Fruit fly (Drosophila melanogaster) whole organism, embryonic: ENCODE data around the gene Cpr76Bc.

Source experiments
- BEAF-32 ChIP-seq: fragments of 200-800 bp; sonication (Bioruptor generic); optimal IDR thresholded peaks from 3 replicates; lab custom pipeline; 2017; ENCODE audit warnings: missing biosample characterization, missing genetic modification characterization, mild to moderate bottlenecking, moderate library complexity, missing genetic modification reagents
- Bdp1 ChIP-seq: fragments of 200-800 bp; sonication (Bioruptor generic); optimal IDR thresholded peaks from 3 replicates; lab custom pipeline; 2016; ENCODE audit warnings: missing biosample characterization, missing genetic modification characterization
- Bgb ChIP-seq: fragments of 200-800 bp; sonication (Bioruptor generic); IDR thresholded peaks from 2 replicates; pipeline ENCODE4 v1.3.6; 2022; ENCODE audit warnings: missing biosample characterization, missing genetic modification characterization; ENCODE audit not compliant: partially characterized antibody
- CG10267 ChIP-seq: fragments of 200-800 bp; sonication (Bioruptor generic); optimal IDR thresholded peaks from 2 replicates; lab custom pipeline; 2018; ENCODE audit warnings: missing biosample characterization, mild to moderate bottlenecking, missing genetic modification characterization, moderate library complexity
- CG10654 ChIP-seq: fragments of 200-800 bp; sonication (Bioruptor generic); optimal IDR thresholded peaks from 2 replicates; lab custom pipeline; 2016; ENCODE audit warnings: missing biosample characterization, missing genetic modification characterization
- CG11398 ChIP-seq: fragments of 200-800 bp; sonication (Bioruptor generic); optimal IDR thresholded peaks from 2 replicates; lab custom pipeline; 2016; ENCODE audit warnings: missing biosample characterization, missing genetic modification characterization
- CG12219 ChIP-seq: fragments of 200-800 bp; sonication (Bioruptor generic); optimal IDR thresholded peaks from 3 replicates; lab custom pipeline; 2018; ENCODE audit warnings: missing biosample characterization, mild to moderate bottlenecking, missing genetic modification characterization
- CG1233 ChIP-seq: fragments of 200-800 bp; sonication (Bioruptor generic); optimal IDR thresholded peaks from 4 replicates; lab custom pipeline; 2018; ENCODE audit warnings: missing biosample characterization, mild to moderate bottlenecking, missing genetic modification characterization
- CG12769 ChIP-seq: fragments of 200-800 bp; sonication (Bioruptor generic); optimal IDR thresholded peaks from 2 replicates; lab custom pipeline; 2019; ENCODE audit warnings: missing biosample characterization, mild to moderate bottlenecking, missing genetic modification characterization, moderate library complexity
- CG13123 ChIP-seq: fragments of 200-800 bp; sonication (Bioruptor generic); optimal IDR thresholded peaks from 2 replicates; lab custom pipeline; 2016; ENCODE audit warnings: missing biosample characterization, missing genetic modification characterization
- CG16813 ChIP-seq: fragments of 200-800 bp; sonication (Bioruptor generic); IDR thresholded peaks from 3 replicates; pipeline ENCODE4 v1.3.6; 2022; ENCODE audit warnings: missing biosample characterization, missing genetic modification characterization; ENCODE audit not compliant: partially characterized antibody
- CG17328 ChIP-seq: fragments of 200-800 bp; sonication (Bioruptor generic); IDR thresholded peaks from 2 replicates; pipeline ENCODE4 v1.3.6; 2022; ENCODE audit warnings: missing biosample characterization, missing genetic modification characterization
- CG2129 ChIP-seq: fragments of 200-800 bp; sonication (Bioruptor generic); IDR thresholded peaks from 2 replicates; pipeline ENCODE4 v1.3.6; 2022; ENCODE audit warnings: missing biosample characterization, missing genetic modification characterization; ENCODE audit not compliant: partially characterized antibody
- CG2875 ChIP-seq: fragments of 200-800 bp; sonication (Bioruptor generic); optimal IDR thresholded peaks from 2 replicates; lab custom pipeline; 2017; ENCODE audit warnings: missing biosample characterization, mild to moderate bottlenecking, missing genetic modification characterization, missing genetic modification reagents
- CG32767 ChIP-seq: fragments of 200-800 bp; sonication (Bioruptor generic); IDR thresholded peaks from 2 replicates; pipeline ENCODE4 v1.3.6; 2022; ENCODE audit warnings: missing biosample characterization, missing genetic modification characterization
- CG33213 ChIP-seq: fragments of 200-800 bp; sonication (Bioruptor generic); optimal IDR thresholded peaks from 3 replicates; lab custom pipeline; 2016; ENCODE audit warnings: missing biosample characterization, missing genetic modification characterization
- CG5953 ChIP-seq: fragments of 200-800 bp; sonication (Bioruptor generic); IDR thresholded peaks from 2 replicates; pipeline ENCODE4 v1.3.6; 2022; ENCODE audit warnings: missing biosample characterization, missing genetic modification characterization
- CG6254 ChIP-seq: fragments of 200-800 bp; sonication (Bioruptor generic); optimal IDR thresholded peaks from 3 replicates; lab custom pipeline; 2017; ENCODE audit warnings: mild to moderate bottlenecking, missing biosample characterization, missing genetic modification reagents, missing genetic modification characterization
- CG6683 ChIP-seq: fragments of 200-800 bp; sonication (Bioruptor generic); optimal IDR thresholded peaks from 2 replicates; lab custom pipeline; 2017; ENCODE audit warnings: missing biosample characterization, mild to moderate bottlenecking, missing genetic modification characterization, missing genetic modification reagents
- CG8388 ChIP-seq: fragments of 200-800 bp; sonication (Bioruptor generic); optimal IDR thresholded peaks from 2 replicates; lab custom pipeline; 2019; ENCODE audit warnings: missing biosample characterization, mild to moderate bottlenecking, missing genetic modification characterization, moderate library complexity
- CG9215 ChIP-seq: fragments of 200-800 bp; sonication (Bioruptor generic); IDR thresholded peaks from 2 replicates; pipeline ENCODE4 v1.3.6; 2022; ENCODE audit warnings: missing biosample characterization, missing genetic modification characterization
- CTCF ChIP-seq: fragments of 200-800 bp; sonication (Bioruptor generic); optimal IDR thresholded peaks from 2 replicates; lab custom pipeline; 2017; ENCODE audit warnings: missing biosample characterization, mild to moderate bottlenecking, missing genetic modification characterization, moderate library complexity
- Camta ChIP-seq: fragments of 200-800 bp; sonication (Bioruptor generic); optimal IDR thresholded peaks from 2 replicates; lab custom pipeline; 2016; ENCODE audit warnings: missing biosample characterization, missing genetic modification characterization
- E2f2 ChIP-seq: fragments of 200-800 bp; sonication (Bioruptor generic); IDR thresholded peaks from 2 replicates; pipeline ENCODE4 v1.3.6; 2022; ENCODE audit warnings: missing biosample characterization, missing genetic modification characterization
- Gsc ChIP-seq: fragments of 200-800 bp; sonication (Bioruptor generic); IDR thresholded peaks from 2 replicates; pipeline ENCODE4 v1.3.6; 2022; ENCODE audit warnings: missing biosample characterization, missing genetic modification characterization
- Hmr ChIP-seq: fragments of 200-800 bp; sonication (Bioruptor generic); optimal IDR thresholded peaks from 3 replicates; lab custom pipeline; 2017; ENCODE audit warnings: mild to moderate bottlenecking, missing biosample characterization, missing genetic modification reagents, missing genetic modification characterization
- Mes4 ChIP-seq: fragments of 200-800 bp; sonication (Bioruptor generic); optimal IDR thresholded peaks from 2 replicates; lab custom pipeline; 2016; ENCODE audit warnings: missing biosample characterization, missing genetic modification characterization
- NC2α ChIP-seq: fragments of 200-800 bp; sonication (Bioruptor generic); optimal IDR thresholded peaks from 2 replicates; lab custom pipeline; 2016; ENCODE audit warnings: missing biosample characterization, missing genetic modification characterization
- NK7.1 ChIP-seq: fragments of 200-800 bp; sonication (Bioruptor generic); optimal IDR thresholded peaks from 3 replicates; lab custom pipeline; 2016; ENCODE audit warnings: missing biosample characterization, missing genetic modification characterization
- Oaz ChIP-seq: fragments of 200-800 bp; sonication (Bioruptor generic); IDR thresholded peaks from 2 replicates; pipeline ENCODE4 v1.3.6; 2022; ENCODE audit warnings: missing biosample characterization, missing genetic modification characterization
- Vsx1 ChIP-seq: fragments of 200-800 bp; sonication (Bioruptor generic); optimal IDR thresholded peaks from 2 replicates; lab custom pipeline; 2017; ENCODE audit warnings: missing biosample characterization, mild to moderate bottlenecking, missing genetic modification characterization, missing genetic modification reagents
- bcd ChIP-seq: fragments of 200-800 bp; sonication (Bioruptor generic); optimal IDR thresholded peaks from 2 replicates; lab custom pipeline; 2017; ENCODE audit warnings: missing biosample characterization, mild to moderate bottlenecking, missing genetic modification characterization
- dmrt99B ChIP-seq: fragments of 200-800 bp; sonication (Bioruptor generic); optimal IDR thresholded peaks from 2 replicates; lab custom pipeline; 2018; ENCODE audit warnings: missing biosample characterization, mild to moderate bottlenecking, missing genetic modification characterization, moderate library complexity
- eve ChIP-seq, 2 experiments: fragments of >200 bp; optimal IDR thresholded peaks; 2 replicates each; lab custom pipeline; 2017; ENCODE audit warnings: missing biosample characterization in 2 of 2, missing genetic modification characterization in 2 of 2
- fd96Cb ChIP-seq: fragments of 200-800 bp; sonication (Bioruptor generic); optimal IDR thresholded peaks from 2 replicates; lab custom pipeline; 2018; ENCODE audit warnings: missing biosample characterization, mild to moderate bottlenecking, missing genetic modification characterization, moderate library complexity
- ftz-f1 ChIP-seq: fragments of 200-800 bp; sonication (Bioruptor generic); optimal IDR thresholded peaks from 2 replicates; lab custom pipeline; 2016; ENCODE audit warnings: missing biosample characterization, missing genetic modification characterization
- fu2 ChIP-seq: fragments of 200-800 bp; sonication (Bioruptor generic); optimal IDR thresholded peaks from 2 replicates; lab custom pipeline; 2016; ENCODE audit warnings: missing biosample characterization, missing genetic modification characterization
- gcm2 ChIP-seq: fragments of 200-800 bp; sonication (Bioruptor generic); optimal IDR thresholded peaks from 2 replicates; lab custom pipeline; 2016; ENCODE audit warnings: missing biosample characterization, missing genetic modification characterization
- gem ChIP-seq: fragments of 200-800 bp; sonication (Bioruptor generic); optimal IDR thresholded peaks from 2 replicates; lab custom pipeline; 2019; ENCODE audit warnings: missing biosample characterization, mild to moderate bottlenecking, missing genetic modification characterization, moderate library complexity
- gsb ChIP-seq: fragments of 200-800 bp; sonication (Bioruptor generic); IDR thresholded peaks from 2 replicates; pipeline ENCODE4 v1.3.6; 2022; ENCODE audit warnings: missing biosample characterization, missing genetic modification characterization
- hkb ChIP-seq, 2 experiments: fragments of 200-800 bp in 1 of 2; fragments of >200 bp in 1 of 2; sonication (Bioruptor generic) in 1 of 2; IDR thresholded peaks in 1 of 2; optimal IDR thresholded peaks in 1 of 2; 2 replicates each; pipeline versions ENCODE4 v1.3.6 to Lab custom; 2017 to 2022; ENCODE audit warnings: missing biosample characterization in 1 of 2, missing genetic modification characterization in 1 of 2
- nmo ChIP-seq: fragments of 200-800 bp; sonication (Bioruptor generic); optimal IDR thresholded peaks from 2 replicates; lab custom pipeline; 2018; ENCODE audit warnings: missing biosample characterization, mild to moderate bottlenecking, missing genetic modification characterization, moderate library complexity
- ro ChIP-seq: fragments of 200-800 bp; sonication (Bioruptor generic); IDR thresholded peaks from 2 replicates; pipeline ENCODE4 v1.3.6; 2022; ENCODE audit warnings: missing biosample characterization, missing genetic modification characterization
- salm ChIP-seq: fragments of 200-800 bp; sonication (Bioruptor generic); optimal IDR thresholded peaks from 2 replicates; lab custom pipeline; 2018; ENCODE audit warnings: missing biosample characterization, mild to moderate bottlenecking, missing genetic modification characterization
- sqz ChIP-seq: fragments of 200-800 bp; sonication (Bioruptor generic); optimal IDR thresholded peaks from 3 replicates; lab custom pipeline; 2018; ENCODE audit warnings: missing biosample characterization, mild to moderate bottlenecking, missing genetic modification characterization
- tgo ChIP-seq: fragments of 200-800 bp; sonication (Bioruptor generic); IDR thresholded peaks from 3 replicates; pipeline ENCODE4 v1.3.6; 2022; ENCODE audit warnings: missing biosample characterization, missing genetic modification characterization
- twi ChIP-seq: fragments of 200-800 bp; optimal IDR thresholded peaks from 2 replicates; lab custom pipeline; 2019; ENCODE audit warnings: missing biosample characterization, mild to moderate bottlenecking, missing genetic modification characterization, moderate library complexity

Gene Cpr76Bc

dm6 chr3L:19575650-19576049, 54.9 kb downstream of the Cpr76Bc start (continued):
- TF ChIP-seq CG32767 (GFP tag; lab: Robert Waterston, UW): peak; percentile 28; the same call in 1 of the 2 replicates
- peak; percentile 24 for TF ChIP-seq sqz
- TF ChIP-seq Camta: peak; percentile 17
- no peak for TF ChIP-seq CG6683 (GFP tag; lab: Kevin White, UChicago)
- peak; percentile 44 for TF ChIP-seq CG12219 (GFP tag; lab: Kevin White, UChicago)
- no peak for TF ChIP-seq Gsc
- no peak for TF ChIP-seq fu2 (GFP tag; lab: Kevin White, UChicago)
- TF ChIP-seq CG2875 (GFP tag; lab: Kevin White, UChicago): peak; percentile 79
- peak; percentile 12 for TF ChIP-seq CG8388 (GFP tag; lab: Kevin White, UChicago)
- peak; percentile 29 for TF ChIP-seq NC2α (GFP tag; lab: Kevin White, UChicago)
- TF ChIP-seq CG17328 (GFP tag; lab: Robert Waterston, UW): no peak
- TF ChIP-seq salm (tag; lab: Kevin White, UChicago): peak; percentile 38
- TF ChIP-seq eve (GFP tag; optimal IDR thresholded peaks at IDR 0.05; lab: Kevin White, UChicago): no peak
- peak; percentile 33; the same call in 1 of the 2 replicates for TF ChIP-seq CG5953 (GFP tag; lab: Robert Waterston, UW)
- TF ChIP-seq CTCF: no peak
- TF ChIP-seq gem: peak; percentile 50
- no peak for TF ChIP-seq hkb (optimal IDR thresholded peaks at IDR 0.05; lab: Kevin White, UChicago)
- TF ChIP-seq hkb (GFP tag; IDR thresholded peaks at IDR 0.05; lab: Robert Waterston, UW): no peak
- peak; percentile 11 for TF ChIP-seq nmo (GFP tag; lab: Kevin White, UChicago)
- TF ChIP-seq BEAF-32 (GFP tag; lab: Kevin White, UChicago): no peak
- TF ChIP-seq CG10267: no peak
- TF ChIP-seq CG6254 (GFP tag; lab: Kevin White, UChicago): peak; percentile 41
- TF ChIP-seq E2f2 (GFP tag; lab: Robert Waterston, UW): peak; percentile 24; the same call in 1 of the 2 replicates
- TF ChIP-seq Vsx1 (GFP tag; lab: Kevin White, UChicago): peak; percentile 21
- TF ChIP-seq tgo (GFP tag; lab: Robert Waterston, UW): no peak; the same call in 2 of the 3 replicates
- TF ChIP-seq Hmr (GFP tag; lab: Kevin White, UChicago): peak; percentile 34
- TF ChIP-seq Bdp1 (GFP tag; lab: Kevin White, UChicago): peak; percentile 19
- TF ChIP-seq Mes4: peak; percentile 41
- TF ChIP-seq CG12769 (tag; lab: Kevin White, UChicago): peak; percentile 75
- no peak for TF ChIP-seq CG16813 (GFP tag; lab: Robert Waterston, UW)
- peak; percentile 60 for TF ChIP-seq twi (tag; lab: Kevin White, UChicago)
- 0 out of 2 replicates have a peak, but pooled peaks have one; percentile 19 for TF ChIP-seq gsb (GFP tag; lab: Robert Waterston, UW)
- TF ChIP-seq Bgb (GFP tag; lab: Robert Waterston, UW): no peak
- TF ChIP-seq NK7.1 (GFP tag; lab: Kevin White, UChicago): no peak
- TF ChIP-seq CG11398: peak; percentile 25
- peak; percentile 16 for TF ChIP-seq bcd (GFP tag; lab: Kevin White, UChicago)
- TF ChIP-seq CG9215: no peak
- no peak for TF ChIP-seq gcm2 (GFP tag; lab: Kevin White, UChicago)
- TF ChIP-seq ftz-f1 (GFP tag; lab: Kevin White, UChicago): peak; percentile 10
- peak; percentile 49 for TF ChIP-seq dmrt99B (tag; lab: Kevin White, UChicago)
- TF ChIP-seq CG2129 (GFP tag; lab: Robert Waterston, UW): no peak
- no peak for TF ChIP-seq Oaz (GFP tag; lab: Robert Waterston, UW)
- TF ChIP-seq CG13123 (GFP tag; lab: Kevin White, UChicago): no peak
- no peak for TF ChIP-seq ro (GFP tag; lab: Robert Waterston, UW)
- TF ChIP-seq fd96Cb: peak; percentile 10
- TF ChIP-seq CG1233 (GFP tag; lab: Kevin White, UChicago): peak; percentile 46
- peak; percentile 24 for TF ChIP-seq CG33213 (GFP tag; lab: Kevin White, UChicago)
- peak; percentile 8 for TF ChIP-seq CG10654 (GFP tag; lab: Kevin White, UChicago)
